Worm (Caenorhabditis elegans) whole organism, L4 larva: ENCODE measurements around the gene Y54G2A.77.

Experiments
- F10B5.3 ChIP-seq: sonication (generic microtip); optimal IDR thresholded peaks from 2 replicates; lab custom pipeline; 2016; ENCODE audit warnings: mild to moderate bottlenecking, missing genetic modification characterization, missing compliant biosample characterization
- F26F4.8 ChIP-seq: fragments of 200-800 bp; sonication (Bioruptor generic); conservative IDR thresholded peaks from 2 replicates; pipeline ENCODE4 v1.3.6; 2022; ENCODE audit warnings: missing genetic modification characterization, missing compliant biosample characterization
- F37D6.2 ChIP-seq: sonication (generic microtip); optimal IDR thresholded peaks from 2 replicates; lab custom pipeline; 2016; ENCODE audit warnings: mild to moderate bottlenecking, missing genetic modification characterization, missing compliant biosample characterization
- F44E2.7 ChIP-seq: fragments of 200-800 bp; sonication (Bioruptor generic); IDR thresholded peaks from 2 replicates; pipeline ENCODE4 v2.1.2; 2022; ENCODE audit warnings: missing genetic modification characterization, missing compliant biosample characterization
- Y48G9A.11 ChIP-seq: fragments of 200-800 bp; sonication (Bioruptor generic); IDR thresholded peaks from 2 replicates; pipeline ENCODE4 v1.3.6; 2022; ENCODE audit warnings: missing genetic modification reagents, missing genetic modification characterization, missing compliant biosample characterization
- Y5F2A.4 ChIP-seq: fragments of 200-800 bp; sonication (Bioruptor generic); optimal IDR thresholded peaks from 2 replicates; lab custom pipeline; 2018; ENCODE audit warnings: mild to moderate bottlenecking, missing genetic modification characterization, missing compliant biosample characterization
- ZK337.2 ChIP-seq: fragments of 200-800 bp; sonication (Bioruptor generic); IDR thresholded peaks from 2 replicates; pipeline ENCODE4 v1.3.6; 2022; ENCODE audit warnings: missing genetic modification reagents, missing genetic modification characterization, missing compliant biosample characterization
- aly-2 ChIP-seq: sonication (generic microtip); optimal IDR thresholded peaks from 2 replicates; lab custom pipeline; 2018; ENCODE audit warnings: missing biosample characterization, missing genetic modification characterization
- arid-1 ChIP-seq: fragments of 200-800 bp; sonication (Bioruptor generic); conservative IDR thresholded peaks from 2 replicates; pipeline ENCODE4 v1.3.6; 2022; ENCODE audit warnings: missing genetic modification reagents, missing genetic modification characterization, missing compliant biosample characterization
- attf-4 ChIP-seq: sonication (generic microtip); optimal IDR thresholded peaks from 3 replicates; lab custom pipeline; 2017; ENCODE audit warnings: missing biosample characterization, missing genetic modification characterization
- ceh-20 ChIP-seq: fragments of 200-800 bp; sonication (Bioruptor generic); IDR thresholded peaks from 2 replicates; pipeline ENCODE4 v1.3.6; 2022; ENCODE audit warnings: missing genetic modification reagents, missing genetic modification characterization, missing compliant biosample characterization
- ceh-44 ChIP-seq: fragments of 200-800 bp; sonication (Bioruptor generic); IDR thresholded peaks from 2 replicates; pipeline ENCODE4 v1.3.6; 2022; ENCODE audit warnings: missing genetic modification reagents, missing genetic modification characterization, missing compliant biosample characterization
- ceh-62 ChIP-seq: sonication (generic microtip); optimal IDR thresholded peaks from 2 replicates; lab custom pipeline; 2017; ENCODE audit warnings: missing biosample characterization, missing genetic modification characterization
- ceh-82 ChIP-seq: sonication (generic microtip); optimal IDR thresholded peaks from 2 replicates; lab custom pipeline; 2017; ENCODE audit warnings: missing biosample characterization, missing genetic modification characterization
- cey-2 ChIP-seq: sonication (generic microtip); optimal IDR thresholded peaks from 3 replicates; lab custom pipeline; 2017; ENCODE audit warnings: missing genetic modification characterization, mild to moderate bottlenecking, missing compliant biosample characterization, antibody characterized with exemption, borderline replicate concordance; ENCODE audit not compliant: insufficient read depth
- ctbp-1 ChIP-seq: fragments of 200-800 bp; sonication (Bioruptor generic); IDR thresholded peaks from 2 replicates; pipeline ENCODE4 v1.3.6; 2022; ENCODE audit warnings: missing genetic modification reagents, missing genetic modification characterization, missing compliant biosample characterization
- daf-16 ChIP-seq, 3 experiments: sonication (generic microtip); optimal IDR thresholded peaks; 2 replicates each; lab custom pipeline; 2016 to 2017; ENCODE audit warnings: missing genetic modification characterization in 3 of 3, missing genetic modification reagents in 3 of 3, mild to moderate bottlenecking in 2 of 3, missing compliant biosample characterization in 2 of 3, missing biosample characterization in 1 of 3, moderate library complexity in 1 of 3
- dmd-6 ChIP-seq: fragments of 200-800 bp; sonication (Bioruptor generic); IDR thresholded peaks from 2 replicates; pipeline ENCODE4 v1.3.6; 2022; ENCODE audit warnings: missing genetic modification reagents, missing genetic modification characterization, missing compliant biosample characterization
- dmd-9 ChIP-seq: fragments of 200-800 bp; sonication (Bioruptor generic); IDR thresholded peaks from 2 replicates; pipeline ENCODE4 v1.3.6; 2022; ENCODE audit warnings: missing genetic modification reagents, missing genetic modification characterization, missing compliant biosample characterization
- dpl-1 ChIP-seq: fragments of 150-350 bp; optimal IDR thresholded peaks from 2 replicates; lab custom pipeline; 2014; ENCODE audit warnings: missing biosample characterization, missing genetic modification reagents, missing genetic modification characterization
- egl-43 ChIP-seq: fragments of 200-800 bp; sonication (Bioruptor generic); IDR thresholded peaks from 2 replicates; pipeline ENCODE4 v1.3.6; 2022; ENCODE audit warnings: missing genetic modification reagents, missing genetic modification characterization, missing compliant biosample characterization
- hif-1 ChIP-seq, 2 experiments: sonication (generic microtip); optimal IDR thresholded peaks; 2 replicates each; lab custom pipeline; 2016 to 2017; ENCODE audit warnings: missing compliant biosample characterization in 2 of 2, missing genetic modification characterization in 2 of 2, missing genetic modification reagents in 2 of 2, missing genotype in 2 of 2, mild to moderate bottlenecking in 1 of 2
- hlh-11 ChIP-seq: fragments of 200-800 bp; sonication (Bioruptor generic); optimal IDR thresholded peaks from 2 replicates; lab custom pipeline; 2018; ENCODE audit warnings: mild to moderate bottlenecking, missing genetic modification characterization, missing compliant biosample characterization
- hlh-30 ChIP-seq: sonication (generic microtip); optimal IDR thresholded peaks from 2 replicates; lab custom pipeline; 2017; ENCODE audit warnings: antibody characterized with exemption, mild to moderate bottlenecking, missing genetic modification characterization, missing compliant biosample characterization; ENCODE audit not compliant: insufficient read depth
- hmg-1.1 ChIP-seq: fragments of 200-800 bp; sonication (Bioruptor generic); IDR thresholded peaks from 2 replicates; pipeline ENCODE4 v1.3.6; 2022; ENCODE audit warnings: missing genetic modification reagents, missing genetic modification characterization, missing compliant biosample characterization
- lim-7 ChIP-seq: fragments of 200-800 bp; sonication (Bioruptor generic); IDR thresholded peaks from 2 replicates; pipeline ENCODE4 v1.3.6; 2022; ENCODE audit warnings: missing genetic modification characterization, missing compliant biosample characterization
- lin-38 ChIP-seq: fragments of 200-800 bp; sonication (Bioruptor generic); IDR thresholded peaks from 2 replicates; pipeline ENCODE4 v1.3.6; 2022; ENCODE audit warnings: missing genetic modification reagents, missing genetic modification characterization, missing compliant biosample characterization
- lsy-2 ChIP-seq, 2 experiments: fragments of 150-350 bp in 1 of 2; sonication (generic microtip) in 1 of 2; optimal IDR thresholded peaks; 2 replicates each; lab custom pipeline; 2014 to 2017; ENCODE audit warnings: missing biosample characterization in 2 of 2, missing genetic modification characterization in 2 of 2
- madf-5 ChIP-seq, 2 experiments: fragments of 200-800 bp; sonication (Bioruptor generic); IDR thresholded peaks; 2 replicates each; pipeline ENCODE4 v1.3.6; 2022; ENCODE audit warnings: missing compliant biosample characterization in 2 of 2, missing genetic modification characterization in 2 of 2
- madf-9 ChIP-seq: fragments of 200-800 bp; sonication (Bioruptor generic); conservative IDR thresholded peaks from 2 replicates; pipeline ENCODE4 v1.3.6; 2022; ENCODE audit warnings: missing genetic modification reagents, missing genetic modification characterization, missing compliant biosample characterization
- mdt-29 ChIP-seq: fragments of 200-800 bp; sonication (Bioruptor generic); IDR thresholded peaks from 2 replicates; pipeline ENCODE4 v1.3.6; 2022; ENCODE audit warnings: missing genetic modification reagents, missing genetic modification characterization, missing compliant biosample characterization
- mep-1 ChIP-seq: fragments of 150-350 bp; sonication (generic microtip); optimal IDR thresholded peaks from 3 replicates; lab custom pipeline; 2014; ENCODE audit warnings: missing biosample characterization, missing genetic modification characterization
- mes-2 ChIP-seq: sonication (generic microtip); optimal IDR thresholded peaks from 2 replicates; lab custom pipeline; 2016; ENCODE audit warnings: missing genotype, mild to moderate bottlenecking, missing genetic modification characterization, missing compliant biosample characterization; ENCODE audit not compliant: poor library complexity, severe bottlenecking
- mxl-3 ChIP-seq: fragments of 200-800 bp; sonication (Bioruptor generic); optimal IDR thresholded peaks from 2 replicates; lab custom pipeline; 2018; ENCODE audit warnings: mild to moderate bottlenecking, missing genetic modification characterization, missing compliant biosample characterization
- nhr-11 ChIP-seq: fragments of 150-350 bp; optimal IDR thresholded peaks from 2 replicates; lab custom pipeline; 2014; ENCODE audit warnings: missing biosample characterization, missing genetic modification characterization
- nhr-42 ChIP-seq: fragments of 200-800 bp; sonication (Bioruptor generic); IDR thresholded peaks from 2 replicates; pipeline ENCODE4 v1.3.6; 2022; ENCODE audit warnings: missing genetic modification characterization, missing compliant biosample characterization
- nhr-6 ChIP-seq: fragments of 150-350 bp; optimal IDR thresholded peaks from 2 replicates; lab custom pipeline; 2014; ENCODE audit warnings: missing biosample characterization, missing genetic modification characterization
- nhr-77 ChIP-seq: fragments of 150-350 bp; optimal IDR thresholded peaks from 2 replicates; lab custom pipeline; 2014; ENCODE audit warnings: missing biosample characterization, missing genetic modification characterization
- pha-4 ChIP-seq, 2 experiments: fragments of 150-350 bp in 1 of 2; fragments of 200-800 bp in 1 of 2; sonication (Bioruptor generic) in 1 of 2; IDR thresholded peaks in 1 of 2; optimal IDR thresholded peaks in 1 of 2; 2 replicates each; pipeline versions ENCODE4 v1.3.6 to Lab custom; 2014 to 2022; ENCODE audit warnings: missing genetic modification characterization in 2 of 2, missing genetic modification reagents in 2 of 2, missing biosample characterization in 1 of 2, missing compliant biosample characterization in 1 of 2
- php-3 ChIP-seq: fragments of 200-800 bp; sonication (Bioruptor generic); IDR thresholded peaks from 2 replicates; pipeline ENCODE4 v1.3.6; 2022; ENCODE audit warnings: missing genetic modification reagents, missing genetic modification characterization, missing compliant biosample characterization
- rbr-2 ChIP-seq: sonication (generic microtip); optimal IDR thresholded peaks from 2 replicates; lab custom pipeline; 2016; ENCODE audit warnings: missing genotype, missing genetic modification characterization, missing compliant biosample characterization
- saeg-2 ChIP-seq: fragments of 200-800 bp; sonication (Bioruptor generic); IDR thresholded peaks from 2 replicates; pipeline ENCODE4 v1.3.6; 2022; ENCODE audit warnings: missing genetic modification reagents, missing genetic modification characterization, missing compliant biosample characterization
- snpc-1.2 ChIP-seq: fragments of 200-800 bp; sonication (Bioruptor generic); IDR thresholded peaks from 2 replicates; pipeline ENCODE4 v1.3.6; 2022; ENCODE audit warnings: missing genetic modification reagents, missing genetic modification characterization, missing compliant biosample characterization
- spr-3 ChIP-seq: fragments of 200-800 bp; sonication (Bioruptor generic); optimal IDR thresholded peaks from 2 replicates; lab custom pipeline; 2018; ENCODE audit warnings: mild to moderate bottlenecking, missing genetic modification characterization, missing compliant biosample characterization
- tra-1 ChIP-seq: fragments of 200-800 bp; sonication (Bioruptor generic); IDR thresholded peaks from 2 replicates; pipeline ENCODE4 v1.3.6; 2022; ENCODE audit warnings: missing genetic modification reagents, missing genetic modification characterization, missing compliant biosample characterization
- unc-130 ChIP-seq: sonication (generic microtip); optimal IDR thresholded peaks from 2 replicates; lab custom pipeline; 2016; ENCODE audit warnings: missing genetic modification reagents, missing genetic modification characterization, missing compliant biosample characterization
- zfp-3 ChIP-seq: fragments of 200-800 bp; sonication (Bioruptor generic); conservative IDR thresholded peaks from 2 replicates; pipeline ENCODE4 v1.3.6; 2022; ENCODE audit warnings: missing genetic modification reagents, missing genetic modification characterization, missing compliant biosample characterization
- ztf-7 ChIP-seq: fragments of 150-350 bp; optimal IDR thresholded peaks from 2 replicates; lab custom pipeline; 2014; ENCODE audit warnings: missing biosample characterization, missing genetic modification characterization

Gene Y54G2A.77

DNA sequence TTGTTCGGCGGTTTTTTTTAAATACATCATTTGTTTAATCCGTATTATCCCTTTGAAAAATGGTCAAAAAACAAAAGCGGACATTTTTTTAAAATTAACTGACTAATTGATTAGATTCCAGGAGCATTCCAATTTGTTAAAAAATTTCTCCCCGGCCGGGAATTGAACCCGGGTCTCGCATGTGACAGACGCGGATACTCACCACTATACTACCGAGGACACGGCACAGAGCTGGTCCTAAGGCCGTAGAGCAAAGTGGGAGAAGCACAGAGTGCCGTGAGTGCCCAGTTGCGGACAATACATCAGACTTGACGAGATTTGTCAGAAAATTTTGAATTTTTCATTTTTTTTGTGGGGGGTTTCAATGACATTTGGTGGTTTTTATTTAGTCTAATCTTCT lies 38.5 kb downstream of the Y54G2A.77 start (continued):
- TF ChIP-seq ceh-62 (tag; lab: Kevin White, UChicago) (no peak), hlh-11 (peak; percentile 12), ZK337.2 (GFP tag; lab: Robert Waterston, UW) (no peak), attf-4 (tag; lab: Kevin White, UChicago) (no peak), mes-2 (tag; lab: Kevin White, UChicago) (peak; percentile 61), F10B5.3 (tag; lab: Kevin White, UChicago) (no peak), madf-5 (GFP tag; IDR thresholded peaks at IDR 0.05; lab: Robert Waterston, UW) (peak in 1 of 2 experiments; percentile 46; a peak in 1 of 4 replicates), dpl-1 (GFP tag; lab: Kevin White, UChicago) (peak; percentile 22), ctbp-1 (GFP tag; lab: Robert Waterston, UW) (0 out of 2 replicates have a peak, but pooled peaks have one; percentile 33), snpc-1.2 (GFP tag; lab: Robert Waterston, UW) (peak; percentile 55), saeg-2 (GFP tag; lab: Robert Waterston, UW) (peak; percentile 61; the same call in 1 of the 2 replicates), lim-7 (GFP tag; lab: Robert Waterston, UW) (peak; percentile 78), nhr-11 (no peak), zfp-3 (GFP tag; lab: Robert Waterston, UW) (peak; percentile 72; the same call in 1 of the 2 replicates), F44E2.7 (GFP tag; lab: Robert Waterston, UW) (peak; percentile 68; the same call in 1 of the 2 replicates), dmd-6 (GFP tag; lab: Robert Waterston, UW) (peak; percentile 36; the same call in 1 of the 2 replicates), lsy-2 (tag; optimal IDR thresholded peaks at IDR 0.05; lab: Kevin White, UChicago) (peak in 1 of 2 experiments; percentile 24), hlh-30 (tag; lab: Kevin White, UChicago) (peak; percentile 81), arid-1 (GFP tag; lab: Robert Waterston, UW) (peak; percentile 69), cey-2 (tag; lab: Kevin White, UChicago) (no peak), aly-2 (no peak), spr-3 (no peak), Y5F2A.4 (GFP tag; lab: Kevin White, UChicago) (peak; percentile 20), madf-9 (no peak; the same call in 1 of the 2 replicates), F37D6.2 (tag; lab: Kevin White, UChicago) (no peak), unc-130 (GFP tag; lab: Kevin White, UChicago) (no peak), nhr-77 (tag; lab: Kevin White, UChicago) (no peak), ceh-82 (tag; lab: Kevin White, UChicago) (no peak), lin-38 (GFP tag; lab: Robert Waterston, UW) (peak; percentile 73), php-3 (GFP tag; lab: Robert Waterston, UW) (0 out of 2 replicates have a peak, but pooled peaks have one; percentile 38), hmg-1.1 (GFP tag; lab: Robert Waterston, UW) (peak; percentile 47; the same call in 1 of the 2 replicates), ztf-7 (tag; lab: Kevin White, UChicago) (no peak), pha-4 (GFP tag; IDR thresholded peaks at IDR 0.05; lab: Robert Waterston, UW) (peak; percentile 75), pha-4 (tag; optimal IDR thresholded peaks at IDR 0.05; lab: Kevin White, UChicago) (no peak), mep-1 (peak; percentile 55), ceh-20 (GFP tag; lab: Robert Waterston, UW) (peak; percentile 29; the same call in 1 of the 2 replicates), nhr-6 (no peak), mdt-29 (GFP tag; lab: Robert Waterston, UW) (peak; percentile 66), Y48G9A.11 (GFP tag; lab: Robert Waterston, UW) (peak; percentile 65), hif-1 (tag; optimal IDR thresholded peaks at IDR 0.05; lab: Kevin White, UChicago) (no peak), F26F4.8 (GFP tag; lab: Robert Waterston, UW) (peak; percentile 89), ceh-44 (GFP tag; lab: Robert Waterston, UW) (peak; percentile 66; the same call in 1 of the 2 replicates), mxl-3 (peak; percentile 17), dmd-9 (GFP tag; lab: Robert Waterston, UW) (0 out of 2 replicates have a peak, but pooled peaks have one; percentile 23), egl-43 (GFP tag; lab: Robert Waterston, UW) (peak; percentile 91), nhr-42 (no peak), rbr-2 (no peak), daf-16 (GFP tag; optimal IDR thresholded peaks at IDR 0.05; lab: Kevin White, UChicago) (peak in 1 of 2 experiments; percentile 56), daf-16 (tag; optimal IDR thresholded peaks at IDR 0.05; lab: Kevin White, UChicago) (peak; percentile 17), tra-1 (GFP tag; lab: Robert Waterston, UW) (peak; percentile 28; the same call in 1 of the 2 replicates)
